Worm (Caenorhabditis elegans) whole organism, L2 larva: ENCODE data around the gene F54D5.15.

Source experiments
- ceh-82 ChIP-seq: fragments of 150-350 bp; optimal IDR thresholded peaks from 2 replicates; lab custom pipeline; 2014; ENCODE audit warnings: missing biosample characterization, missing genetic modification characterization
- nhr-11 ChIP-seq: fragments of 150-350 bp; optimal IDR thresholded peaks from 2 replicates; lab custom pipeline; 2014; ENCODE audit warnings: missing biosample characterization, missing genetic modification characterization
- nhr-237 ChIP-seq: fragments of 150-350 bp; optimal IDR thresholded peaks from 2 replicates; lab custom pipeline; 2014; ENCODE audit warnings: missing biosample characterization, missing genetic modification characterization
- snpc-4 ChIP-seq: fragments of 150-350 bp; optimal IDR thresholded peaks from 2 replicates; lab custom pipeline; 2014; ENCODE audit warnings: missing biosample characterization, missing genetic modification characterization
- unc-62 ChIP-seq: fragments of 150-350 bp; optimal IDR thresholded peaks from 2 replicates; lab custom pipeline; 2014; ENCODE audit warnings: missing biosample characterization, missing genetic modification reagents, missing genetic modification characterization
- ztf-11 ChIP-seq: sonication (generic microtip); optimal IDR thresholded peaks from 2 replicates; lab custom pipeline; 2017; ENCODE audit warnings: missing biosample characterization, missing genetic modification characterization

DNA sequence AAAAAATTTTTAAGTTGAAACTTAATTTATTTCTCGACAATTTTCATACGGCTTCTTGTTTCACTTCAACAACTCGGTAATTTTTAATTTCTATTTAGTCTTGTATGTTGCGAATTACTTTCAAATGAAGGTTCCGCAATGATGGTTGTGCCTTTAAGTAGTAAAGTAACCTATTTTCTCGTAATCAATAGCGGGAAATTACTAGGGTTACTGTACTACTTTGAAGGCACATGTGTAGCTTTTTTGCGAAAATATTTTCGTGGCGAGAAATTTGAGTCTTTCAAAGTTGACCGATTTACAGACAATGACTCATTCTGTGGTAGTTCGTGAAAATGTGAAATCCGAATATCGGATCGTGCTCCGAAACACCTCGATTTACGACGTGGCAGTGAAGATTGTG is 45.8 kb downstream of the F54D5.15 start, which contains the start of gene B0334.10:
- TF ChIP-seq ceh-82 (no peak), snpc-4 (tag; lab: Kevin White, UChicago) (no peak), nhr-11 (tag; lab: Kevin White, UChicago) (no peak), unc-62 (GFP tag; lab: Kevin White, UChicago) (no peak), ztf-11 (no peak), nhr-237 (tag; lab: Kevin White, UChicago) (no peak)
